Worm (Caenorhabditis elegans): Measurements from ENCODE around the gene K11E4.1.

DNA sequence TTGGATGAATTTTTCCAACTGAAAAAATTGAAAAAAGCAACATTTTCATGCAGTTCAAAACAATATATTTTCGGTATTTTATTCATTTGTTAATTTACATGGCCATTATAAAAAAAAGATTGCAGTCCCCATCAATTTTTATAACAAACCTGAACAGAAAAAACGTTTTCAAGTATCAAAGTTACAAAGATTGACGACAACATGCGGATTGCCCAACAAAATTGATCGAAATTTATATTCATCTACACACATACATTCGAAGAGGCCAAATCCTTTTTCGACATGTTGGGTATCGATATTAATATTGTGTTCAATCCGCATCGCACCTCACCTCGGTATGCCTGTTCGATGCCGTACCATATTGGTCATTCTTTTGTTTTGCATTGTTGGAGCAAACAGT, at the start of gene K11E4.1:
- no peak for TF ChIP-seq F13C5.2 (tag; optimal IDR thresholded peaks at IDR 0.05)
- TF ChIP-seq hmg-4 (GFP tag; optimal IDR thresholded peaks at IDR 0.05): no peak
- no peak for TF ChIP-seq ama-1 (optimal IDR thresholded peaks at IDR 0.05)
- TF ChIP-seq ets-7 (tag; optimal IDR thresholded peaks at IDR 0.05): no peak
- TF ChIP-seq scrt-1 (GFP tag; IDR thresholded peaks at IDR 0.05): no peak
- TF ChIP-seq tra-4 (tag; optimal IDR thresholded peaks at IDR 0.05): no peak

All from whole organism, early embryonic.